Worm (Caenorhabditis elegans) whole organism, young adult: ENCODE measurements around the gene sri-50.

Experiments
- B0035.1 ChIP-seq: sonication (generic microtip); optimal IDR thresholded peaks from 2 replicates; lab custom pipeline; 2016; ENCODE audit warnings: missing genetic modification characterization, mild to moderate bottlenecking, missing compliant biosample characterization, missing genotype, missing genetic modification reagents
- K12H6.12 ChIP-seq: fragments of 200-800 bp; sonication (Bioruptor generic); optimal IDR thresholded peaks from 2 replicates; lab custom pipeline; 2018; ENCODE audit warnings: mild to moderate bottlenecking, missing genetic modification characterization, missing compliant biosample characterization
- hlh-12 ChIP-seq: sonication (generic microtip); optimal IDR thresholded peaks from 2 replicates; lab custom pipeline; 2016; ENCODE audit warnings: missing genetic modification characterization, missing compliant biosample characterization
- lin-35 ChIP-seq, 3 experiments: fragments of 150-350 bp in 2 of 3; sonication (generic microtip) in 1 of 3; optimal IDR thresholded peaks; 2 replicates each; lab custom pipeline; 2014 to 2018; ENCODE audit warnings: missing biosample characterization in 3 of 3, missing genetic modification characterization in 3 of 3, missing genetic modification reagents in 3 of 3
- lsl-1 ChIP-seq: fragments of 200-800 bp; sonication (Bioruptor generic); optimal IDR thresholded peaks from 2 replicates; lab custom pipeline; 2018; ENCODE audit warnings: mild to moderate bottlenecking, missing genetic modification characterization, moderate library complexity, missing compliant biosample characterization
- mcd-1 ChIP-seq: fragments of 200-800 bp; sonication (Bioruptor generic); IDR thresholded peaks from 2 replicates; pipeline ENCODE4 v1.3.6; 2022; ENCODE audit warnings: missing genetic modification reagents, missing genetic modification characterization, missing compliant biosample characterization
- rcor-1 ChIP-seq: fragments of 200-800 bp; sonication (Bioruptor generic); IDR thresholded peaks from 2 replicates; pipeline ENCODE4 v1.3.6; 2022; ENCODE audit warnings: missing genetic modification reagents, missing genetic modification characterization, missing compliant biosample characterization
- somi-1 ChIP-seq: fragments of 200-800 bp; sonication (Bioruptor generic); optimal IDR thresholded peaks from 2 replicates; lab custom pipeline; 2018; ENCODE audit warnings: mild to moderate bottlenecking, missing genetic modification characterization, missing compliant biosample characterization
- unc-62 ChIP-seq: fragments of 150-350 bp; optimal IDR thresholded peaks from 2 replicates; lab custom pipeline; 2014; ENCODE audit warnings: missing biosample characterization, missing genetic modification reagents, missing genetic modification characterization

- TF ChIP-seq somi-1 (GFP tag; lab: Kevin White, UChicago) = no peak
- TF ChIP-seq B0035.1 (tag; lab: Kevin White, UChicago) = no peak
- no peak for TF ChIP-seq K12H6.12 (tag; lab: Kevin White, UChicago)
- no peak for TF ChIP-seq lsl-1 (GFP tag; lab: Kevin White, UChicago)
- TF ChIP-seq rcor-1 (GFP tag; lab: Robert Waterston, UW) = no peak
- no peak for TF ChIP-seq hlh-12 (tag; lab: Kevin White, UChicago)
- no peak for TF ChIP-seq unc-62 (GFP tag; lab: Kevin White, UChicago)
- no peak for TF ChIP-seq lin-35 (GFP tag; optimal IDR thresholded peaks at IDR 0.05; lab: Kevin White, UChicago)
- no peak for TF ChIP-seq mcd-1 (GFP tag; lab: Robert Waterston, UW)
These were observed 19.2 kb downstream of the sri-50 start, which contains the start of gene ZC239.13 for ce11 chrII:3222686-3223085.
